Worm (Caenorhabditis elegans): Measurements from ENCODE around the gene irld-66.

Gene irld-66

ce11 chrII:2940747-2941146, at the start of gene irld-66:
irld-66 (minus strand) TSS chrII:2940847.
- TF ChIP-seq nhr-102 (tag; optimal IDR thresholded peaks at IDR 0.05) (no peak), dmd-8 (GFP tag; IDR thresholded peaks at IDR 0.05) (no peak), Y5F2A.4 (GFP tag; optimal IDR thresholded peaks at IDR 0.05) (no peak), pha-4 (GFP tag; IDR thresholded peaks at IDR 0.05) (no peak), pha-4 (tag; optimal IDR thresholded peaks at IDR 0.05) (no peak), ama-1 (optimal IDR thresholded peaks at IDR 0.05) (no peak), mxl-3 (GFP tag; optimal IDR thresholded peaks at IDR 0.05) (no peak), daf-16 (GFP tag; optimal IDR thresholded peaks at IDR 0.05) (no peak), daf-16 (tag; optimal IDR thresholded peaks at IDR 0.05) (no peak), hlh-30 (tag; optimal IDR thresholded peaks at IDR 0.05; ENCODE audit: insufficient read depth) (no peak), zfp-2 (tag; optimal IDR thresholded peaks at IDR 0.05) (no peak), egl-27 (tag; optimal IDR thresholded peaks at IDR 0.05) (no peak), lin-39 (tag; optimal IDR thresholded peaks at IDR 0.05) (no peak), hmg-1.1 (GFP tag; IDR thresholded peaks at IDR 0.05) (no peak)

- TF ChIP-seq fkh-10 (GFP tag; optimal IDR thresholded peaks at IDR 0.05) (no peak), lin-38 (GFP tag; IDR thresholded peaks at IDR 0.05) (no peak), unc-62 (GFP tag; optimal IDR thresholded peaks at IDR 0.05 in 1 of 2) (peak in 1 of 2 experiments; percentile 75), unc-62 (tag; optimal IDR thresholded peaks at IDR 0.05) (no peak), zfp-3 (GFP tag; conservative IDR thresholded peaks at IDR 0.05) (no peak), R02D3.7 (tag; optimal IDR thresholded peaks at IDR 0.05) (no peak)
Measured at ce11 chrII:2990089-2990488, 49.4 kb upstream of the irld-66 start.

ce11 chrII:2989076-2989475, 48.4 kb upstream of the irld-66 start:
- 0 out of 2 replicates have a peak, but pooled peaks have one; percentile 22 for TF ChIP-seq dmd-8 (GFP tag; IDR thresholded peaks at IDR 0.05)
- peak; percentile 75 for TF ChIP-seq set-16 (GFP tag; IDR thresholded peaks at IDR 0.05)
- TF ChIP-seq madf-9 (GFP tag; conservative IDR thresholded peaks at IDR 0.05) = 0 out of 2 replicates have a peak, but pooled peaks have one; percentile 20

ce11 chrII:2987854-2988350, 47.3 kb upstream of the irld-66 start, which contains the start of gene lido-7:
lido-7 (plus strand) TSS chrII:2988300.
- TF ChIP-seq nhr-28 (tag; optimal IDR thresholded peaks at IDR 0.05) (peak; percentile 17), nhr-48 (tag; optimal IDR thresholded peaks at IDR 0.05) (peak; percentile 52), egl-43 (GFP tag; IDR thresholded peaks at IDR 0.05) (peak; percentile 62; the same call in 1 of the 2 replicates), jun-1 (tag; optimal IDR thresholded peaks at IDR 0.05) (no peak), mes-2 (tag; optimal IDR thresholded peaks at IDR 0.05; ENCODE audit: poor library complexity, severe bottlenecking) (peak; percentile 61), ceh-28 (tag; optimal IDR thresholded peaks at IDR 0.05) (no peak), fkh-10 (GFP tag; optimal IDR thresholded peaks at IDR 0.05) (no peak), mep-1 (tag; optimal IDR thresholded peaks at IDR 0.05) (peak; percentile 48), dmd-6 (GFP tag; IDR thresholded peaks at IDR 0.05) (peak; percentile 73), mdl-1 (tag; optimal IDR thresholded peaks at IDR 0.05) (peak in 1 of 2 experiments; percentile 46), mxl-3 (GFP tag; optimal IDR thresholded peaks at IDR 0.05) (peak; percentile 56), set-16 (GFP tag; IDR thresholded peaks at IDR 0.05) (peak; percentile 93), hlh-11 (tag; optimal IDR thresholded peaks at IDR 0.05) (peak; percentile 71), rbr-2 (tag; optimal IDR thresholded peaks at IDR 0.05) (peak; percentile 52), unc-62 (GFP tag; optimal IDR thresholded peaks at IDR 0.05 in 1 of 2) (peak in 1 of 2 experiments; percentile 1), unc-62 (tag; optimal IDR thresholded peaks at IDR 0.05) (no peak), lin-1 (GFP tag; IDR thresholded peaks at IDR 0.05) (no peak), ces-1 (GFP tag; optimal IDR thresholded peaks at IDR 0.05) (no peak), hmg-1.1 (GFP tag; IDR thresholded peaks at IDR 0.05) (peak; percentile 74), hlh-30 (tag; optimal IDR thresholded peaks at IDR 0.05; ENCODE audit: insufficient read depth) (peak; percentile 49), nhr-237 (tag; optimal IDR thresholded peaks at IDR 0.05) (no peak), skn-1 (tag; optimal IDR thresholded peaks at IDR 0.05) (no peak), ctbp-1 (GFP tag; IDR thresholded peaks at IDR 0.05) (peak; percentile 27; the same call in 1 of the 2 replicates), spr-3 (GFP tag; optimal IDR thresholded peaks at IDR 0.05) (no peak), lin-38 (GFP tag; IDR thresholded peaks at IDR 0.05) (peak; percentile 36; the same call in 1 of the 2 replicates), nhr-41 (GFP tag; IDR thresholded peaks at IDR 0.05) (0 out of 2 replicates have a peak, but pooled peaks have one; percentile 26), D1046.2 (GFP tag; IDR thresholded peaks at IDR 0.05) (no peak), php-3 (GFP tag; IDR thresholded peaks at IDR 0.05) (no peak), dpl-1 (GFP tag; optimal IDR thresholded peaks at IDR 0.05) (peak; percentile 8), ceh-82 (tag; optimal IDR thresholded peaks at IDR 0.05) (no peak), dve-1 (tag; optimal IDR thresholded peaks at IDR 0.05; ENCODE audit: insufficient read depth) (peak; percentile 13)

Measured in whole organism, L4 larva.